Worm (Caenorhabditis elegans) whole organism, L4 larva: ENCODE results near the gene K04C1.3.
A peak's percentile ranks its signal among the peaks of the same experiment; 100 is the strongest.

Experiments
- D1046.2 ChIP-seq: fragments of 200-800 bp; sonication (Bioruptor generic); IDR thresholded peaks from 2 replicates; pipeline ENCODE4 v1.3.6; 2022; ENCODE audit warnings: missing genetic modification characterization, missing compliant biosample characterization
- F37D6.2 ChIP-seq: sonication (generic microtip); optimal IDR thresholded peaks from 2 replicates; lab custom pipeline; 2016; ENCODE audit warnings: mild to moderate bottlenecking, missing genetic modification characterization, missing compliant biosample characterization
- Y105C5A.15 ChIP-seq: fragments of 200-800 bp; sonication (Bioruptor generic); IDR thresholded peaks from 2 replicates; pipeline ENCODE4 v1.3.6; 2022; ENCODE audit warnings: missing genetic modification characterization, missing compliant biosample characterization
- aha-1 ChIP-seq: fragments of 150-350 bp; peaks from one replicate; lab custom pipeline; 2014; ENCODE audit warnings: missing biosample characterization, missing genetic modification characterization
- aly-2 ChIP-seq: sonication (generic microtip); optimal IDR thresholded peaks from 2 replicates; lab custom pipeline; 2018; ENCODE audit warnings: missing biosample characterization, missing genetic modification characterization
- ceh-28 ChIP-seq: fragments of 150-350 bp; optimal IDR thresholded peaks from 2 replicates; lab custom pipeline; 2014; ENCODE audit warnings: missing biosample characterization, missing genetic modification reagents, missing genetic modification characterization
- ceh-62 ChIP-seq: sonication (generic microtip); optimal IDR thresholded peaks from 2 replicates; lab custom pipeline; 2017; ENCODE audit warnings: missing biosample characterization, missing genetic modification characterization
- ceh-82 ChIP-seq: sonication (generic microtip); optimal IDR thresholded peaks from 2 replicates; lab custom pipeline; 2017; ENCODE audit warnings: missing biosample characterization, missing genetic modification characterization
- cey-2 ChIP-seq: sonication (generic microtip); optimal IDR thresholded peaks from 3 replicates; lab custom pipeline; 2017; ENCODE audit warnings: missing genetic modification characterization, mild to moderate bottlenecking, missing compliant biosample characterization, antibody characterized with exemption, borderline replicate concordance; ENCODE audit not compliant: insufficient read depth
- daf-8 ChIP-seq: fragments of 200-800 bp; sonication (Bioruptor generic); IDR thresholded peaks from 2 replicates; pipeline ENCODE4 v1.3.6; 2022; ENCODE audit warnings: missing genetic modification characterization, missing compliant biosample characterization
- dve-1 ChIP-seq: sonication (generic microtip); optimal IDR thresholded peaks from 2 replicates; lab custom pipeline; 2017; ENCODE audit warnings: antibody characterized with exemption, mild to moderate bottlenecking, missing genetic modification characterization, missing compliant biosample characterization; ENCODE audit not compliant: insufficient read depth
- hif-1 ChIP-seq, 2 experiments: sonication (generic microtip); optimal IDR thresholded peaks; 2 replicates each; lab custom pipeline; 2016 to 2017; ENCODE audit warnings: missing compliant biosample characterization in 2 of 2, missing genetic modification characterization in 2 of 2, missing genetic modification reagents in 2 of 2, missing genotype in 2 of 2, mild to moderate bottlenecking in 1 of 2
- hlh-30 ChIP-seq: sonication (generic microtip); optimal IDR thresholded peaks from 2 replicates; lab custom pipeline; 2017; ENCODE audit warnings: antibody characterized with exemption, mild to moderate bottlenecking, missing genetic modification characterization, missing compliant biosample characterization; ENCODE audit not compliant: insufficient read depth
- jun-1 ChIP-seq: fragments of 150-350 bp; optimal IDR thresholded peaks from 2 replicates; lab custom pipeline; 2014; ENCODE audit warnings: missing biosample characterization, missing genetic modification reagents, missing genetic modification characterization
- lsy-2 ChIP-seq, 2 experiments: fragments of 150-350 bp in 1 of 2; sonication (generic microtip) in 1 of 2; optimal IDR thresholded peaks; 2 replicates each; lab custom pipeline; 2014 to 2017; ENCODE audit warnings: missing biosample characterization in 2 of 2, missing genetic modification characterization in 2 of 2
- mxl-3 ChIP-seq: fragments of 200-800 bp; sonication (Bioruptor generic); optimal IDR thresholded peaks from 2 replicates; lab custom pipeline; 2018; ENCODE audit warnings: mild to moderate bottlenecking, missing genetic modification characterization, missing compliant biosample characterization
- nhr-10 ChIP-seq: fragments of 150-350 bp; optimal IDR thresholded peaks from 2 replicates; lab custom pipeline; 2014; ENCODE audit warnings: missing biosample characterization, missing genetic modification characterization
- nhr-102 ChIP-seq: sonication (generic microtip); optimal IDR thresholded peaks from 2 replicates; lab custom pipeline; 2016; ENCODE audit warnings: mild to moderate bottlenecking, missing genetic modification characterization, moderate library complexity, missing compliant biosample characterization
- nhr-28 ChIP-seq: fragments of 150-350 bp; optimal IDR thresholded peaks from 2 replicates; lab custom pipeline; 2014; ENCODE audit warnings: missing biosample characterization, missing genetic modification characterization
- pha-4 ChIP-seq, 2 experiments: fragments of 150-350 bp in 1 of 2; fragments of 200-800 bp in 1 of 2; sonication (Bioruptor generic) in 1 of 2; IDR thresholded peaks in 1 of 2; optimal IDR thresholded peaks in 1 of 2; 2 replicates each; pipeline versions ENCODE4 v1.3.6 to Lab custom; 2014 to 2022; ENCODE audit warnings: missing genetic modification characterization in 2 of 2, missing genetic modification reagents in 2 of 2, missing biosample characterization in 1 of 2, missing compliant biosample characterization in 1 of 2
- php-3 ChIP-seq: fragments of 200-800 bp; sonication (Bioruptor generic); IDR thresholded peaks from 2 replicates; pipeline ENCODE4 v1.3.6; 2022; ENCODE audit warnings: missing genetic modification reagents, missing genetic modification characterization, missing compliant biosample characterization
- rbr-2 ChIP-seq: sonication (generic microtip); optimal IDR thresholded peaks from 2 replicates; lab custom pipeline; 2016; ENCODE audit warnings: missing genotype, missing genetic modification characterization, missing compliant biosample characterization
- saeg-2 ChIP-seq: fragments of 200-800 bp; sonication (Bioruptor generic); IDR thresholded peaks from 2 replicates; pipeline ENCODE4 v1.3.6; 2022; ENCODE audit warnings: missing genetic modification reagents, missing genetic modification characterization, missing compliant biosample characterization
- sdz-12 ChIP-seq: fragments of 200-800 bp; sonication (Bioruptor generic); optimal IDR thresholded peaks from 2 replicates; lab custom pipeline; 2018; ENCODE audit warnings: mild to moderate bottlenecking, missing genetic modification characterization, missing compliant biosample characterization
- set-16 ChIP-seq: fragments of 200-800 bp; sonication (Bioruptor generic); IDR thresholded peaks from 2 replicates; pipeline ENCODE4 v1.3.6; 2022; ENCODE audit warnings: missing genetic modification reagents, missing genetic modification characterization, missing compliant biosample characterization
- skn-1 ChIP-seq: fragments of 150-350 bp; optimal IDR thresholded peaks from 2 replicates; lab custom pipeline; 2014; ENCODE audit warnings: missing biosample characterization, missing genetic modification characterization
- spr-3 ChIP-seq: fragments of 200-800 bp; sonication (Bioruptor generic); optimal IDR thresholded peaks from 2 replicates; lab custom pipeline; 2018; ENCODE audit warnings: mild to moderate bottlenecking, missing genetic modification characterization, missing compliant biosample characterization
- tra-1 ChIP-seq: fragments of 200-800 bp; sonication (Bioruptor generic); IDR thresholded peaks from 2 replicates; pipeline ENCODE4 v1.3.6; 2022; ENCODE audit warnings: missing genetic modification reagents, missing genetic modification characterization, missing compliant biosample characterization
- unc-62 ChIP-seq, 3 experiments: fragments of 150-350 bp in 1 of 3; sonication (generic microtip); optimal IDR thresholded peaks in 2 of 3; peaks in 1 of 3; 1 replicate in 1 of 3; 2 replicates in 2 of 3; lab custom pipeline; 2014 to 2017; ENCODE audit warnings: missing biosample characterization in 3 of 3, missing genetic modification characterization in 3 of 3, missing genetic modification reagents in 3 of 3, missing genotype in 1 of 3
- ztf-7 ChIP-seq: fragments of 150-350 bp; optimal IDR thresholded peaks from 2 replicates; lab custom pipeline; 2014; ENCODE audit warnings: missing biosample characterization, missing genetic modification characterization

Gene K04C1.3

ce11 chrX:14247436-14248103 lies 4.4 kb upstream of the K04C1.3 start, which contains the start of gene K04C1.5:
TSS of gene K04C1.5 (plus strand) at chrX:14248053.
- TF ChIP-seq aha-1 (peak; percentile 58), ceh-62 (tag; lab: Kevin White, UChicago) (no peak), spr-3 (no peak), daf-8 (GFP tag; lab: Robert Waterston, UW) (no peak), aly-2 (tag; lab: Kevin White, UChicago) (no peak), D1046.2 (no peak), jun-1 (tag; lab: Kevin White, UChicago) (no peak)

- no peak for TF ChIP-seq tra-1 (GFP tag; lab: Robert Waterston, UW)
- TF ChIP-seq sdz-12 = no peak
- TF ChIP-seq, all 104 proteins: peak for 0
Measured at ce11 chrX:14246518-14246917, 3.3 kb upstream of the K04C1.3 start, which contains the start of gene mlc-6. TSS of gene mlc-6 (minus strand) at chrX:14246618.

ce11 chrX:14244493-14244892 lies 1.3 kb upstream of the K04C1.3 start:
- TF ChIP-seq mxl-3 (GFP tag; lab: Kevin White, UChicago) (peak; percentile 25), cey-2 (tag; lab: Kevin White, UChicago) (no peak), skn-1 (tag; lab: Kevin White, UChicago) (no peak), pha-4 (GFP tag; IDR thresholded peaks at IDR 0.05; lab: Robert Waterston, UW) (no peak), pha-4 (tag; optimal IDR thresholded peaks at IDR 0.05; lab: Kevin White, UChicago) (peak; percentile 14), hlh-30 (tag; lab: Kevin White, UChicago) (no peak), ceh-28 (tag; lab: Kevin White, UChicago) (no peak), nhr-102 (tag; lab: Kevin White, UChicago) (no peak), ztf-7 (tag; lab: Kevin White, UChicago) (no peak), lsy-2 (tag; optimal IDR thresholded peaks at IDR 0.05; lab: Kevin White, UChicago) (no peak), aha-1 (peak; percentile 70), hif-1 (tag; optimal IDR thresholded peaks at IDR 0.05; lab: Kevin White, UChicago) (no peak), rbr-2 (no peak), saeg-2 (GFP tag; lab: Robert Waterston, UW) (no peak), set-16 (no peak), nhr-10 (tag; lab: Kevin White, UChicago) (no peak), ceh-82 (tag; lab: Kevin White, UChicago) (no peak), dve-1 (tag; lab: Kevin White, UChicago) (peak; percentile 33), nhr-28 (tag; lab: Kevin White, UChicago) (peak; percentile 71), unc-62 (GFP tag; optimal IDR thresholded peaks at IDR 0.05 in 1 of 2; lab: Kevin White, UChicago) (peak in 1 of 2 experiments; percentile 16), unc-62 (tag; optimal IDR thresholded peaks at IDR 0.05; lab: Kevin White, UChicago) (no peak)

ce11 chrX:14241531-14241930 lies 1.7 kb downstream of the K04C1.3 start:
- TF ChIP-seq F37D6.2 (no peak), aha-1 (peak; percentile 92)

ce11 chrX:14240205-14240604 lies 3.0 kb downstream of the K04C1.3 start:
- no peak for TF ChIP-seq Y105C5A.15 (GFP tag; lab: Robert Waterston, UW)
- no peak for TF ChIP-seq php-3
- peak in 1 of 2 experiments; percentile 93 for TF ChIP-seq unc-62 (GFP tag; optimal IDR thresholded peaks at IDR 0.05 in 1 of 2; lab: Kevin White, UChicago)
- no peak for TF ChIP-seq unc-62 (tag; optimal IDR thresholded peaks at IDR 0.05; lab: Kevin White, UChicago)
